Fruit fly (Drosophila melanogaster) whole organism, embryonic: ENCODE data around the gene CG13838.

Experiments used
- Aef1 ChIP-seq: fragments of 200-800 bp; sonication (Bioruptor generic); IDR thresholded peaks from 3 replicates; pipeline ENCODE4 v1.3.6; 2022; ENCODE audit warnings: missing biosample characterization, missing genetic modification characterization
- B-H1 ChIP-seq: fragments of 200-800 bp; sonication (Bioruptor generic); IDR thresholded peaks from 3 replicates; pipeline ENCODE4 v1.3.6; 2022; ENCODE audit warnings: missing biosample characterization, missing genetic modification characterization
- B-H2 ChIP-seq: fragments of 200-800 bp; sonication (Bioruptor generic); optimal IDR thresholded peaks from 2 replicates; lab custom pipeline; 2018; ENCODE audit warnings: missing biosample characterization, mild to moderate bottlenecking, missing genetic modification characterization
- C15 ChIP-seq: fragments of 200-800 bp; sonication (Bioruptor generic); IDR thresholded peaks from 3 replicates; pipeline ENCODE4 v1.3.6; 2022; ENCODE audit warnings: missing biosample characterization, missing genetic modification characterization
- CG1024 ChIP-seq: fragments of 200-800 bp; sonication (Bioruptor generic); IDR thresholded peaks from 2 replicates; pipeline ENCODE4 v1.3.6; 2022; ENCODE audit warnings: missing biosample characterization, missing genetic modification characterization
- CG10431 ChIP-seq: fragments of 200-800 bp; sonication (Bioruptor generic); optimal IDR thresholded peaks from 3 replicates; lab custom pipeline; 2018; ENCODE audit warnings: missing biosample characterization, mild to moderate bottlenecking, missing genetic modification characterization
- CG12391 ChIP-seq: fragments of 200-800 bp; sonication (Bioruptor generic); optimal IDR thresholded peaks from 3 replicates; lab custom pipeline; 2018; ENCODE audit warnings: missing biosample characterization, mild to moderate bottlenecking, missing genetic modification characterization, moderate library complexity
- CG13123 ChIP-seq: fragments of 200-800 bp; sonication (Bioruptor generic); optimal IDR thresholded peaks from 2 replicates; lab custom pipeline; 2016; ENCODE audit warnings: missing biosample characterization, missing genetic modification characterization
- CG14014 ChIP-seq: fragments of 200-800 bp; sonication (Bioruptor generic); IDR thresholded peaks from 2 replicates; pipeline ENCODE4 v1.3.6; 2022; ENCODE audit warnings: missing biosample characterization, missing genetic modification characterization
- CG14050 ChIP-seq: fragments of 200-800 bp; sonication (Bioruptor generic); IDR thresholded peaks from 3 replicates; pipeline ENCODE4 v1.3.6; 2022; ENCODE audit warnings: missing biosample characterization, missing genetic modification characterization
- CG15696 ChIP-seq: fragments of 200-800 bp; sonication (Bioruptor generic); optimal IDR thresholded peaks from 2 replicates; lab custom pipeline; 2019; ENCODE audit warnings: missing biosample characterization, mild to moderate bottlenecking, missing genetic modification characterization, moderate library complexity
- CG1603 ChIP-seq: fragments of 200-800 bp; sonication (Bioruptor generic); optimal IDR thresholded peaks from 2 replicates; lab custom pipeline; 2019; ENCODE audit warnings: missing biosample characterization, mild to moderate bottlenecking, missing genetic modification characterization, moderate library complexity
- CG1792 ChIP-seq: fragments of 200-800 bp; sonication (Bioruptor generic); optimal IDR thresholded peaks from 2 replicates; lab custom pipeline; 2016; ENCODE audit warnings: missing biosample characterization, missing genetic modification characterization
- CG18476 ChIP-seq: fragments of 200-800 bp; sonication (Bioruptor generic); optimal IDR thresholded peaks from 2 replicates; lab custom pipeline; 2016; ENCODE audit warnings: missing biosample characterization, mild to moderate bottlenecking, missing genetic modification characterization
- CG18599 ChIP-seq: fragments of 200-800 bp; sonication (Bioruptor generic); optimal IDR thresholded peaks from 3 replicates; lab custom pipeline; 2017; ENCODE audit warnings: missing biosample characterization, missing genetic modification characterization, mild to moderate bottlenecking, moderate library complexity, missing genetic modification reagents
- CG2120 ChIP-seq: fragments of 200-800 bp; sonication (Bioruptor generic); optimal IDR thresholded peaks from 3 replicates; lab custom pipeline; 2016; ENCODE audit warnings: missing biosample characterization, missing genetic modification characterization
- CG30431 ChIP-seq: fragments of 200-800 bp; sonication (Bioruptor generic); optimal IDR thresholded peaks from 2 replicates; lab custom pipeline; 2017; ENCODE audit warnings: missing biosample characterization, missing genetic modification characterization
- CG3281 ChIP-seq: fragments of 200-800 bp; sonication (Bioruptor generic); optimal IDR thresholded peaks from 3 replicates; lab custom pipeline; 2017; ENCODE audit warnings: missing biosample characterization, mild to moderate bottlenecking, missing genetic modification characterization
- CG3407 ChIP-seq: fragments of 200-800 bp; sonication (Bioruptor generic); optimal IDR thresholded peaks from 2 replicates; lab custom pipeline; 2018; ENCODE audit warnings: missing biosample characterization, mild to moderate bottlenecking, missing genetic modification characterization
- CG3726 ChIP-seq: fragments of 200-800 bp; sonication (Bioruptor generic); IDR thresholded peaks from 3 replicates; pipeline ENCODE4, ENCODE4 v1.3.6; 2022; ENCODE audit warnings: missing biosample characterization, missing genetic modification characterization
- CG4282 ChIP-seq: fragments of 200-800 bp; sonication (Bioruptor generic); optimal IDR thresholded peaks from 2 replicates; lab custom pipeline; 2016; ENCODE audit warnings: missing biosample characterization, missing genetic modification characterization
- CG6254 ChIP-seq: fragments of 200-800 bp; sonication (Bioruptor generic); optimal IDR thresholded peaks from 3 replicates; lab custom pipeline; 2017; ENCODE audit warnings: mild to moderate bottlenecking, missing biosample characterization, missing genetic modification reagents, missing genetic modification characterization
- CG7271 ChIP-seq: fragments of 200-800 bp; sonication (Bioruptor generic); optimal IDR thresholded peaks from 2 replicates; lab custom pipeline; 2018; ENCODE audit warnings: missing biosample characterization, mild to moderate bottlenecking, missing genetic modification characterization, moderate library complexity
- CG7839 ChIP-seq: fragments of 200-800 bp; sonication (Bioruptor generic); optimal IDR thresholded peaks from 3 replicates; lab custom pipeline; 2018; ENCODE audit warnings: missing biosample characterization, mild to moderate bottlenecking, missing genetic modification characterization, moderate library complexity
- CG8281 ChIP-seq: fragments of 200-800 bp; sonication (Bioruptor generic); optimal IDR thresholded peaks from 2 replicates; lab custom pipeline; 2018; ENCODE audit warnings: missing biosample characterization, mild to moderate bottlenecking, missing genetic modification characterization, moderate library complexity
- CG8924 ChIP-seq: fragments of 200-800 bp; optimal IDR thresholded peaks from 3 replicates; lab custom pipeline; 2019; ENCODE audit warnings: missing biosample characterization, mild to moderate bottlenecking, missing genetic modification characterization, moderate library complexity
- CG9727 ChIP-seq: fragments of 200-800 bp; sonication (Bioruptor generic); optimal IDR thresholded peaks from 3 replicates; lab custom pipeline; 2017; ENCODE audit warnings: missing biosample characterization, mild to moderate bottlenecking, missing genetic modification characterization
- CHES-1-like ChIP-seq: fragments of 200-800 bp; sonication (Bioruptor generic); optimal IDR thresholded peaks from 2 replicates; lab custom pipeline; 2016; ENCODE audit warnings: missing biosample characterization, missing genetic modification characterization
- Camta ChIP-seq: fragments of 200-800 bp; sonication (Bioruptor generic); optimal IDR thresholded peaks from 2 replicates; lab custom pipeline; 2016; ENCODE audit warnings: missing biosample characterization, missing genetic modification characterization
- E2f1 ChIP-seq: fragments of 200-800 bp; sonication (Bioruptor generic); IDR thresholded peaks from 2 replicates; pipeline ENCODE4 v1.3.6; 2022; ENCODE audit warnings: missing biosample characterization, missing genetic modification characterization
- E2f2 ChIP-seq: fragments of 200-800 bp; sonication (Bioruptor generic); IDR thresholded peaks from 2 replicates; pipeline ENCODE4 v1.3.6; 2022; ENCODE audit warnings: missing biosample characterization, missing genetic modification characterization
- GATAe ChIP-seq: fragments of 200-800 bp; sonication (Bioruptor generic); conservative IDR thresholded peaks from 2 replicates; pipeline ENCODE4 v1.3.6; 2022; ENCODE audit warnings: missing biosample characterization, missing genetic modification characterization
- HLH54F ChIP-seq: fragments of 200-800 bp; sonication (Bioruptor generic); optimal IDR thresholded peaks from 3 replicates; lab custom pipeline; 2016; ENCODE audit warnings: missing biosample characterization, missing genetic modification characterization
- Hey ChIP-seq: fragments of 200-800 bp; sonication (Bioruptor generic); optimal IDR thresholded peaks from 3 replicates; lab custom pipeline; 2018; ENCODE audit warnings: missing biosample characterization, mild to moderate bottlenecking, missing genetic modification characterization
- Hr3 ChIP-seq: fragments of 200-800 bp; sonication (Bioruptor generic); optimal IDR thresholded peaks from 3 replicates; lab custom pipeline; 2016; ENCODE audit warnings: missing biosample characterization, missing genetic modification characterization
- Hr39 ChIP-seq: fragments of >200 bp; optimal IDR thresholded peaks from 2 replicates; lab custom pipeline; 2017
- Hr51 ChIP-seq, 2 experiments: fragments of 200-800 bp; sonication (Bioruptor generic); optimal IDR thresholded peaks; 2 replicates in 1 of 2; 3 replicates in 1 of 2; lab custom pipeline; 2016 to 2018; ENCODE audit warnings: missing biosample characterization in 2 of 2, missing genetic modification characterization in 2 of 2, mild to moderate bottlenecking in 1 of 2, moderate library complexity in 1 of 2
- Nf-YA ChIP-seq: fragments of 200-800 bp; sonication (Bioruptor generic); IDR thresholded peaks from 2 replicates; pipeline ENCODE4 v1.3.6; 2022; ENCODE audit warnings: missing biosample characterization, missing genetic modification characterization
- Opbp ChIP-seq: fragments of 200-800 bp; sonication (Bioruptor generic); IDR thresholded peaks from 3 replicates; pipeline ENCODE4 v1.3.6; 2022; ENCODE audit warnings: missing biosample characterization, missing genetic modification characterization; ENCODE audit not compliant: partially characterized antibody
- Six4 ChIP-seq: fragments of 200-800 bp; sonication (Bioruptor generic); optimal IDR thresholded peaks from 2 replicates; lab custom pipeline; 2016; ENCODE audit warnings: missing biosample characterization, missing genetic modification characterization
- Xrp1 ChIP-seq: fragments of 200-800 bp; sonication (Bioruptor generic); IDR thresholded peaks from 2 replicates; pipeline ENCODE4 v1.3.6; 2022; ENCODE audit warnings: missing biosample characterization, missing genetic modification characterization
- ase ChIP-seq: fragments of 200-800 bp; sonication (Bioruptor generic); IDR thresholded peaks from 3 replicates; pipeline ENCODE4 v1.3.6; 2022; ENCODE audit warnings: missing biosample characterization, missing genetic modification characterization
- ato ChIP-seq: fragments of 200-800 bp; sonication (Bioruptor generic); IDR thresholded peaks from 2 replicates; pipeline ENCODE4 v1.3.6; 2022; ENCODE audit warnings: missing biosample characterization, missing genetic modification characterization; ENCODE audit not compliant: partially characterized antibody
- cas ChIP-seq: fragments of 200-800 bp; sonication (Bioruptor generic); IDR thresholded peaks from 2 replicates; pipeline ENCODE4 v1.3.6; 2022; ENCODE audit warnings: missing biosample characterization, missing genetic modification characterization
- crc ChIP-seq: fragments of 200-800 bp; sonication (Bioruptor generic); optimal IDR thresholded peaks from 2 replicates; lab custom pipeline; 2016; ENCODE audit warnings: missing biosample characterization, missing genetic modification characterization
- disco-r ChIP-seq: fragments of 200-800 bp; sonication (Bioruptor generic); optimal IDR thresholded peaks from 2 replicates; lab custom pipeline; 2016; ENCODE audit warnings: missing biosample characterization, missing genetic modification characterization
- emc ChIP-seq: fragments of 200-800 bp; sonication (Bioruptor generic); optimal IDR thresholded peaks from 2 replicates; lab custom pipeline; 2016; ENCODE audit warnings: missing biosample characterization, missing genetic modification characterization
- gcm ChIP-seq: fragments of 200-800 bp; sonication (Bioruptor generic); optimal IDR thresholded peaks from 2 replicates; lab custom pipeline; 2019; ENCODE audit warnings: missing biosample characterization, mild to moderate bottlenecking, missing genetic modification characterization, moderate library complexity
- schlank ChIP-seq: fragments of 200-800 bp; sonication (Bioruptor generic); optimal IDR thresholded peaks from 2 replicates; lab custom pipeline; 2018; ENCODE audit warnings: missing biosample characterization, mild to moderate bottlenecking, missing genetic modification characterization
- tio ChIP-seq: fragments of 200-800 bp; sonication (Bioruptor generic); optimal IDR thresholded peaks from 2 replicates; lab custom pipeline; 2017; ENCODE audit warnings: missing biosample characterization, missing genetic modification characterization, inconsistent platforms
- trh ChIP-seq: fragments of 200-800 bp; sonication (Bioruptor generic); optimal IDR thresholded peaks from 2 replicates; lab custom pipeline; 2016; ENCODE audit warnings: missing biosample characterization, missing genetic modification characterization

CG13838 gene

DNA sequence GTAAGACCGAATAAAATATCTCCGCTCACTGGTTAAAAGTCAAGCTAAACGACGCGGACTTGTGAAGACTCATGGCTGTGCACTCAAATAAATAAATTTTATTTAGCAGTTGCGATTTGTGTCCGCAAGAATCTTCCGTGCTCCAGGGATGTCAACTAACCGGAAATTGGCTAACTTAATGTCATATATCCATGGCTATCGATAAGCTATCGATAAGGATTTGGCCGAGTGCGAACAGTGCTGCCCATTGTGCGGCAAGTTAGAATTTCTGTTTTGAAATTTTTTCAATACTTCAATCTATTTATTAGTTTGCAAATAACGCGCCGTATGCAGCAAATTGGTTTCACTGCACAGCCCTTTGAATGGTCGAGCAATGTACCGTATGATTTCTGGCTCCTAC is 11.9 kb downstream of the CG13838 start, which contains the start of gene p53 (continued):
- TF ChIP-seq crc: peak; percentile 51
- TF ChIP-seq CG18476 (GFP tag; lab: Kevin White, UChicago): peak; percentile 8
- TF ChIP-seq schlank (tag; lab: Kevin White, UChicago): peak; percentile 74
- peak; percentile 43 for TF ChIP-seq CG2120 (GFP tag; lab: Kevin White, UChicago)
- peak; percentile 69 for TF ChIP-seq emc (GFP tag; lab: Kevin White, UChicago)
- peak; percentile 91 for TF ChIP-seq E2f2
- peak; percentile 67 for TF ChIP-seq CG8281
- TF ChIP-seq Opbp: peak; percentile 86
- TF ChIP-seq Aef1: peak; percentile 30; the same call in 2 of the 3 replicates
- TF ChIP-seq CG18599 (GFP tag; lab: Kevin White, UChicago): peak; percentile 76
- 0 out of 2 replicates have a peak, but pooled peaks have one; percentile 20 for TF ChIP-seq E2f1 (GFP tag; lab: Robert Waterston, UW)
- peak; percentile 66 for TF ChIP-seq B-H2
- TF ChIP-seq Nf-YA: peak; percentile 48
- TF ChIP-seq cas: no peak
- peak; percentile 60; the same call in 1 of the 2 replicates for TF ChIP-seq CG14014 (GFP tag; lab: Robert Waterston, UW)
- peak; percentile 68 for TF ChIP-seq CHES-1-like (GFP tag; lab: Kevin White, UChicago)
- peak; percentile 67 for TF ChIP-seq CG30431 (GFP tag; lab: Kevin White, UChicago)
- peak; percentile 73 for TF ChIP-seq CG14050
- TF ChIP-seq CG4282: peak; percentile 30
- no peak for TF ChIP-seq tio (GFP tag; lab: Kevin White, UChicago)
- peak; percentile 83 for TF ChIP-seq Camta (GFP tag; lab: Kevin White, UChicago)
- peak; percentile 49 to 61 for TF ChIP-seq Hr51 (GFP tag; optimal IDR thresholded peaks at IDR 0.05; lab: Kevin White, UChicago)
- TF ChIP-seq CG9727 (GFP tag; lab: Kevin White, UChicago): peak; percentile 86
- TF ChIP-seq B-H1: peak; percentile 51; the same call in 1 of the 3 replicates
- peak; percentile 80 for TF ChIP-seq disco-r (GFP tag; lab: Kevin White, UChicago)
- TF ChIP-seq CG6254: peak; percentile 62
- TF ChIP-seq CG3281: peak; percentile 84
- peak; percentile 60 for TF ChIP-seq CG1024
- TF ChIP-seq CG1603 (tag; lab: Kevin White, UChicago): no peak
- peak; percentile 67 for TF ChIP-seq CG7839 (tag; lab: Kevin White, UChicago)
- peak; percentile 52 for TF ChIP-seq HLH54F (GFP tag; lab: Kevin White, UChicago)
- peak; percentile 83 for TF ChIP-seq CG7271 (tag; lab: Kevin White, UChicago)
- peak; percentile 32 for TF ChIP-seq CG10431 (GFP tag; lab: Kevin White, UChicago)
- peak; percentile 70 for TF ChIP-seq ato (GFP tag; lab: Robert Waterston, UW)
- TF ChIP-seq ase (GFP tag; lab: Robert Waterston, UW): peak; percentile 53; the same call in 1 of the 3 replicates
- no peak for TF ChIP-seq Hr39 (lab: Kevin White, UChicago)
- TF ChIP-seq CG15696 (tag; lab: Kevin White, UChicago): peak; percentile 6
- no peak for TF ChIP-seq GATAe (GFP tag; lab: Robert Waterston, UW)
- no peak for TF ChIP-seq Xrp1 (GFP tag; lab: Robert Waterston, UW)
- TF ChIP-seq CG12391 (tag; lab: Kevin White, UChicago): peak; percentile 73
- peak; percentile 55 for TF ChIP-seq CG3407 (GFP tag; lab: Kevin White, UChicago)
- peak; percentile 35 for TF ChIP-seq CG13123
- TF ChIP-seq gcm: peak; percentile 17
- peak; percentile 47 for TF ChIP-seq trh (GFP tag; lab: Kevin White, UChicago)
- TF ChIP-seq CG8924 (tag; lab: Kevin White, UChicago): no peak
- TF ChIP-seq Hey (tag; lab: Kevin White, UChicago): no peak
- 0 out of 3 replicates have a peak, but pooled peaks have one; percentile 27 for TF ChIP-seq C15 (GFP tag; lab: Robert Waterston, UW)
- TF ChIP-seq CG1792 (GFP tag; lab: Kevin White, UChicago): peak; percentile 68
- TF ChIP-seq Hr3 (GFP tag; lab: Kevin White, UChicago): peak; percentile 50
- TF ChIP-seq Six4 (GFP tag; lab: Kevin White, UChicago): peak; percentile 2
- 0 out of 3 replicates have a peak, but pooled peaks have one; percentile 53 for TF ChIP-seq CG3726 (GFP tag; lab: Robert Waterston, UW)
